Fruit fly (Drosophila melanogaster) whole organism, embryonic: ENCODE measurements around the gene CheB38c.

ENCODE experiments used
- CG10462 ChIP-seq: fragments of 200-800 bp; sonication (Bioruptor generic); optimal IDR thresholded peaks from 2 replicates; lab custom pipeline; 2016; ENCODE audit warnings: missing biosample characterization, missing genetic modification characterization
- CG3995 ChIP-seq: fragments of 200-800 bp; sonication (Bioruptor generic); optimal IDR thresholded peaks from 3 replicates; lab custom pipeline; 2016; ENCODE audit warnings: missing biosample characterization, missing genetic modification characterization
- CG4854 ChIP-seq: fragments of 200-800 bp; sonication (Bioruptor generic); optimal IDR thresholded peaks from 2 replicates; lab custom pipeline; 2016; ENCODE audit warnings: missing biosample characterization, missing genetic modification characterization, inconsistent platforms
- CG6254 ChIP-seq: fragments of 200-800 bp; sonication (Bioruptor generic); optimal IDR thresholded peaks from 3 replicates; lab custom pipeline; 2017; ENCODE audit warnings: mild to moderate bottlenecking, missing biosample characterization, missing genetic modification reagents, missing genetic modification characterization
- Med ChIP-seq: fragments of 200-800 bp; sonication (Bioruptor generic); peaks from one replicate; lab custom pipeline; 2016; ENCODE audit warnings: missing biosample characterization, missing genetic modification characterization, mild to moderate bottlenecking, inconsistent platforms, moderate library complexity
- Ptx1 ChIP-seq: fragments of 200-800 bp; sonication (Bioruptor generic); IDR thresholded peaks from 2 replicates; pipeline ENCODE4 v1.3.6; 2022; ENCODE audit warnings: missing biosample characterization, missing genetic modification characterization
- Six4 ChIP-seq: fragments of 200-800 bp; sonication (Bioruptor generic); optimal IDR thresholded peaks from 2 replicates; lab custom pipeline; 2016; ENCODE audit warnings: missing biosample characterization, missing genetic modification characterization
- ftz-f1 ChIP-seq: fragments of 200-800 bp; sonication (Bioruptor generic); optimal IDR thresholded peaks from 2 replicates; lab custom pipeline; 2016; ENCODE audit warnings: missing biosample characterization, missing genetic modification characterization
- oc ChIP-seq: fragments of 200-800 bp; sonication (Bioruptor generic); optimal IDR thresholded peaks from 2 replicates; lab custom pipeline; 2018; ENCODE audit warnings: missing biosample characterization, mild to moderate bottlenecking, missing genetic modification characterization, moderate library complexity
- row ChIP-seq: fragments of 200-800 bp; sonication (Bioruptor generic); IDR thresholded peaks from 3 replicates; pipeline ENCODE4 v1.3.6; 2022; ENCODE audit warnings: missing biosample characterization, missing genetic modification characterization
- sqz ChIP-seq: fragments of 200-800 bp; sonication (Bioruptor generic); optimal IDR thresholded peaks from 3 replicates; lab custom pipeline; 2018; ENCODE audit warnings: missing biosample characterization, mild to moderate bottlenecking, missing genetic modification characterization
- ttk ChIP-seq: fragments of 200-800 bp; sonication (Bioruptor generic); IDR thresholded peaks from 2 replicates; pipeline ENCODE4 v2.1.2; 2022; ENCODE audit warnings: missing biosample characterization, missing genetic modification characterization

DNA sequence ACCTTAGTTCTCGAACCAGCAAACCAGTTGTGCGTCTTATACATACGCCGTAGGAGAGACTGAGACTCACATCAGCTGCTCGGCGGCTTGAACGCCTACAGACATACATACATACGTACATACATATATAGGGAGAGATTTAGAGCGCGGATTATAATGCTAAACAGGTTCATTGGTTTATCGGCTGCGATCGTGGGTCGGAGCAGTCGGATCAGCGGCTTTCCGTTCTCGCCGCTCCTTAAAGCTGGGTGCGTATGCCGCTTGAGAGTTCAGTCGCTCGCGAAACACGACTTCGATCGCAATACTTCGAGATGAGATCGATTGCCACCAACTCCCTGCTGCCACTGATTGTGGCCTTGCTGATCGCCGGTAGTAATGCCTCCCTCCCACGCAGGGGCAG, 4.6 kb upstream of the CheB38c start:
- TF ChIP-seq CG4854 (GFP tag; lab: Kevin White, UChicago) (no peak), Ptx1 (no peak), CG3995 (GFP tag; lab: Kevin White, UChicago) (no peak), ftz-f1 (GFP tag; lab: Kevin White, UChicago) (no peak), ttk (no peak), sqz (no peak), Six4 (GFP tag; lab: Kevin White, UChicago) (no peak), Med (peak; percentile 51), CG10462 (GFP tag; lab: Kevin White, UChicago) (no peak), row (no peak), CG6254 (GFP tag; lab: Kevin White, UChicago) (no peak), oc (peak; percentile 71)
